Fruit fly (Drosophila melanogaster): ENCODE data around the gene Nfs1.
A peak's percentile ranks its signal among the peaks of the same experiment; 100 is the strongest.

Nfs1 gene

DNA sequence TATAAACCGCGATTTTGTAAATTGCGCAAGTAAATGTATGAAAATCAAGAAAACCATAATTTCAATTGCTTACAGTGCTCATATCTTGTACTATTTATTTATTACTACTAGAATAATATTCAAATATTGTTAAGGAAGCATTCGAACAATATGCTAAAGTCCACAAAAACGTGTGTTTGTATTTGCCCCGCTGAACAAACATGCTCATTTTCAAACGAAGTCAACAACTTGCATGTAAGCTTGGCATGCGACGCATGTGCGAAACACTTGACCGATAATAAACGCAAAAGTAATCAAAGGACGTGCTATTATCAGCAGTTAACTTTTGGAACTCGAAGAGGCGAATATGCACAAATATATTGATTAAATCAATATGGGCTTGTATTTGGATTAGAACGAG, 21.7 kb downstream of the Nfs1 start:
- TF ChIP-seq CG8159 (tag; optimal IDR thresholded peaks at IDR 0.05) (no peak), CG34367 (tag; optimal IDR thresholded peaks at IDR 0.05) (no peak)

- TF ChIP-seq gl (tag; optimal IDR thresholded peaks at IDR 0.05) (no peak), CG14655 (GFP tag; optimal IDR thresholded peaks at IDR 0.05) (no peak), CG10348 (GFP tag; IDR thresholded peaks at IDR 0.05) (no peak), CG34367 (tag; optimal IDR thresholded peaks at IDR 0.05) (no peak), CG9948 (tag; optimal IDR thresholded peaks at IDR 0.05) (no peak), fd96Ca (GFP tag; IDR thresholded peaks at IDR 0.05) (no peak), Snoo (tag; optimal IDR thresholded peaks at IDR 0.05) (no peak), CG8301 (tag; optimal IDR thresholded peaks at IDR 0.05) (no peak), Pif1B (GFP tag; optimal IDR thresholded peaks at IDR 0.05) (no peak), CG8159 (tag; optimal IDR thresholded peaks at IDR 0.05) (no peak), Ets98B (GFP tag; IDR thresholded peaks at IDR 0.05) (no peak), D1 (tag; optimal IDR thresholded peaks at IDR 0.05) (no peak), CG17806 (tag; optimal IDR thresholded peaks at IDR 0.05) (no peak), CG4496 (GFP tag; IDR thresholded peaks at IDR 0.05) (no peak), CG13204 (GFP tag; optimal IDR thresholded peaks at IDR 0.05) (no peak)
These were observed 24.6 kb downstream of the Nfs1 start for dm6 chr2L:12024104-12024503.

- TF ChIP-seq rn (GFP tag; IDR thresholded peaks at IDR 0.05), result no peak
- 0 out of 2 replicates have a peak, but pooled peaks have one; percentile 7 for TF ChIP-seq CG10348 (GFP tag; IDR thresholded peaks at IDR 0.05)
- TF ChIP-seq fd96Ca (GFP tag; IDR thresholded peaks at IDR 0.05), result peak; percentile 53; the same call in 1 of the 3 replicates
- TF ChIP-seq CG32121 (GFP tag; IDR thresholded peaks at IDR 0.05), result peak; percentile 41; the same call in 1 of the 2 replicates
- TF ChIP-seq CG8301 (tag; optimal IDR thresholded peaks at IDR 0.05), result peak; percentile 29
- TF ChIP-seq CG13204 (GFP tag; optimal IDR thresholded peaks at IDR 0.05), result peak; percentile 24
- TF ChIP-seq CG4496 (GFP tag; IDR thresholded peaks at IDR 0.05), result peak; percentile 80
- TF ChIP-seq D1 (tag; optimal IDR thresholded peaks at IDR 0.05), result no peak
- TF ChIP-seq CG15710 (tag; optimal IDR thresholded peaks at IDR 0.05), result peak; percentile 5
- TF ChIP-seq EcR (GFP tag; optimal IDR thresholded peaks at IDR 0.05), result peak; percentile 66
- peak; percentile 67 for TF ChIP-seq Ets98B (GFP tag; IDR thresholded peaks at IDR 0.05)
- peak; percentile 5 for TF ChIP-seq CG8159 (tag; optimal IDR thresholded peaks at IDR 0.05)
- TF ChIP-seq CG17806 (tag; optimal IDR thresholded peaks at IDR 0.05), result no peak
These were observed 26.1 kb downstream of the Nfs1 start for dm6 chr2L:12025505-12025904.

DNA sequence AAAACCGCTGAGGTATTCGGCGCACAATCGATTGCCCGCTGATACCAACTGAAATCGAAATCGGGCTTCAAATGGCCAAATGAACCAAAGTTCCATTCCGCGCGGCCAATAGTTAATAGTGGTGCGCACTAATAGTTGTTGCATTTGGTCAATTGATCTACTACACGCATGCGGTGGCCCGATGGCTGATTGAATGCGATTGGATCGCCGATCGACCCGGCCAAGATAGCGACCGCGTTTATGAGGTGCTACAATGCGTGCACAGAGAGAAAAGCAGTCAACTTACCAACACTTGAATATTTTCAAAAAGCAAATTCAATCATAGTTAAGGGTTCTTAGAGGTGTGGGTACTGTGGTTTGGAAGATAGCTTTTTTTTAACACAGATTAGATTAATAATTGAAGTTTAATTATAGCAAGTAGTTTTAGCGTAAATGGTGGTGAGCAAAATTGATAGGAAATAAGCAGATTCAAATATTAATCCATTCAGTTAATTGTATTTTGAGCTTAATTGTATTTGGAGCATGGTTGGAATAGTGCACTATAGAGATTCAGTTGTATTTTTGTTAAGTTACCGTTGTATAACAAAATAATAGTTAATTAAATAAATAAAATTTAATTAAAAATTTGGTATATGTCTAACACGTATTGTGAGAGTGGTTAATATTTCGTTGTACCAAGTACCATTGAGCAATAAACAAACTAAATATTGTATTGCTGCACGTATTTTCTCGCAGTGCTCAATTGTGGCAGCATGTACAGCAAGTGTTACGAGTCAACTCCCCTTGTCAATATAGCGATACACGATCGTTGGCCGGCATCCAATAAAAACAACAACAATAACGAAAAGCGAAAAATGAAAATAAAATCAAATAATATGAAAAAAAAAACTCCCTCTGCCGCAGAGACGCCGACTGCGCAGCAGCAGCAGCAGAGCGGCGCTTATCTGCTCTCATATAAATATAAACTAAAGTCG, 27.3 kb downstream of the Nfs1 start:
- TF ChIP-seq CG17806 (tag; optimal IDR thresholded peaks at IDR 0.05) (peak; percentile 61), CG12605 (GFP tag; IDR thresholded peaks at IDR 0.05) (peak; percentile 94), gl (tag; optimal IDR thresholded peaks at IDR 0.05) (peak; percentile 93), CG34367 (tag; optimal IDR thresholded peaks at IDR 0.05) (peak; percentile 50), CG4496 (GFP tag; IDR thresholded peaks at IDR 0.05) (peak; percentile 88), CG8159 (tag; optimal IDR thresholded peaks at IDR 0.05) (peak; percentile 79), CG32121 (GFP tag; IDR thresholded peaks at IDR 0.05) (peak; percentile 82), CG10348 (GFP tag; IDR thresholded peaks at IDR 0.05) (no peak), CG14655 (GFP tag; optimal IDR thresholded peaks at IDR 0.05) (peak; percentile 79), CG15710 (tag; optimal IDR thresholded peaks at IDR 0.05) (peak; percentile 70), rn (GFP tag; IDR thresholded peaks at IDR 0.05) (peak; percentile 60), Snoo (tag; optimal IDR thresholded peaks at IDR 0.05) (peak; percentile 58), fd96Ca (GFP tag; IDR thresholded peaks at IDR 0.05) (peak; percentile 87), CG8301 (tag; optimal IDR thresholded peaks at IDR 0.05) (peak; percentile 48), CG9948 (tag; optimal IDR thresholded peaks at IDR 0.05) (peak; percentile 51), Pif1A (GFP tag; optimal IDR thresholded peaks at IDR 0.05) (peak; percentile 63), Pif1B (GFP tag; optimal IDR thresholded peaks at IDR 0.05) (peak; percentile 77), D1 (tag; optimal IDR thresholded peaks at IDR 0.05) (no peak), Ets98B (GFP tag; IDR thresholded peaks at IDR 0.05) (peak; percentile 77), CG13204 (GFP tag; optimal IDR thresholded peaks at IDR 0.05) (peak; percentile 65), EcR (GFP tag; optimal IDR thresholded peaks at IDR 0.05) (peak; percentile 64)

dm6 chr2L:12027435-12027834, 28.0 kb downstream of the Nfs1 start, which contains the start of gene dmGlut:
Gene dmGlut, plus strand, starts transcription at chr2L:12027438.
- TF ChIP-seq Pif1B (GFP tag; optimal IDR thresholded peaks at IDR 0.05), result no peak
- no peak for TF ChIP-seq EcR (GFP tag; optimal IDR thresholded peaks at IDR 0.05)
- TF ChIP-seq CG12605 (GFP tag; IDR thresholded peaks at IDR 0.05), result no peak

DNA sequence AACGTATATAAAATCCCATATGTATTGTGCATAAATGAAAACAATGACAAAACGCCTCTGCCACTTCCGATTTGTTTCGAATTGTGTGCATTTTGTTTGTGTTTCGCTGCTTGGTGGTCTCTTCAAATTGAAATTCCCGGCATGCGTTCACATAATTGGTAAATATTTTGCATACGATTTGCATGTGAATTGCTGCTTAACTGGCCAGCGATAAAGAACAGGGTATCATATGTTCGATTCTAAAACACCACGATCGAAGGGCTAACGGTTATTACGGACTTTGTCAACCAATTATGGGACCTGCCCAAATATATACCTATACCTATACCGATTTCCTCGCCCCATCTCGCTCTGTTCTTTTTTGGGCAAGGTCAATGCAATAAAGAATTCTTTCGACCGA, 28.6 kb downstream of the Nfs1 start:
- TF ChIP-seq CG8301 (tag; optimal IDR thresholded peaks at IDR 0.05) (no peak), CG10348 (GFP tag; IDR thresholded peaks at IDR 0.05) (no peak), fd96Ca (GFP tag; IDR thresholded peaks at IDR 0.05) (no peak), CG9948 (tag; optimal IDR thresholded peaks at IDR 0.05) (no peak), CG34367 (tag; optimal IDR thresholded peaks at IDR 0.05) (no peak), Snoo (tag; optimal IDR thresholded peaks at IDR 0.05) (no peak), CG15710 (tag; optimal IDR thresholded peaks at IDR 0.05) (no peak), CG14655 (GFP tag; optimal IDR thresholded peaks at IDR 0.05) (no peak), CG32121 (GFP tag; IDR thresholded peaks at IDR 0.05) (no peak), rn (GFP tag; IDR thresholded peaks at IDR 0.05) (no peak), D1 (tag; optimal IDR thresholded peaks at IDR 0.05) (no peak), EcR (GFP tag; optimal IDR thresholded peaks at IDR 0.05) (no peak), Pif1A (GFP tag; optimal IDR thresholded peaks at IDR 0.05) (no peak), CG13204 (GFP tag; optimal IDR thresholded peaks at IDR 0.05) (no peak), CG17806 (tag; optimal IDR thresholded peaks at IDR 0.05) (no peak), CG4496 (GFP tag; IDR thresholded peaks at IDR 0.05) (no peak), CG8159 (tag; optimal IDR thresholded peaks at IDR 0.05) (no peak)

Data from whole organism, pupa.